Fruit fly (Drosophila melanogaster) whole organism, embryonic: Measurements from ENCODE around the gene loj.

Source experiments
- Asciz ChIP-seq: fragments of 200-800 bp; sonication (Bioruptor generic); optimal IDR thresholded peaks from 2 replicates; lab custom pipeline; 2017; ENCODE audit warnings: missing biosample characterization, mild to moderate bottlenecking, missing genetic modification characterization, missing genetic modification reagents
- CG10267 ChIP-seq: fragments of 200-800 bp; sonication (Bioruptor generic); optimal IDR thresholded peaks from 2 replicates; lab custom pipeline; 2018; ENCODE audit warnings: missing biosample characterization, mild to moderate bottlenecking, missing genetic modification characterization, moderate library complexity
- CG10431 ChIP-seq: fragments of 200-800 bp; sonication (Bioruptor generic); optimal IDR thresholded peaks from 3 replicates; lab custom pipeline; 2018; ENCODE audit warnings: missing biosample characterization, mild to moderate bottlenecking, missing genetic modification characterization
- CG12236 ChIP-seq: fragments of 200-800 bp; sonication (Bioruptor generic); optimal IDR thresholded peaks from 2 replicates; lab custom pipeline; 2016; ENCODE audit warnings: missing biosample characterization, missing genetic modification characterization
- CG12659 ChIP-seq: fragments of 200-800 bp; sonication (Bioruptor generic); optimal IDR thresholded peaks from 3 replicates; lab custom pipeline; 2017; ENCODE audit warnings: mild to moderate bottlenecking, missing biosample characterization, missing genetic modification reagents, missing genetic modification characterization
- CG13624 ChIP-seq: fragments of 200-800 bp; sonication (Bioruptor generic); optimal IDR thresholded peaks from 2 replicates; lab custom pipeline; 2016; ENCODE audit warnings: missing biosample characterization, missing genetic modification characterization
- CG14710 ChIP-seq: fragments of 200-800 bp; sonication (Bioruptor generic); optimal IDR thresholded peaks from 3 replicates; lab custom pipeline; 2019; ENCODE audit warnings: missing biosample characterization, mild to moderate bottlenecking, missing genetic modification characterization, moderate library complexity
- CG17359 ChIP-seq: fragments of 200-800 bp; sonication (Bioruptor generic); optimal IDR thresholded peaks from 3 replicates; lab custom pipeline; 2018; ENCODE audit warnings: missing biosample characterization, mild to moderate bottlenecking, missing genetic modification characterization, moderate library complexity
- CG17385 ChIP-seq: fragments of 200-800 bp; sonication (Bioruptor generic); optimal IDR thresholded peaks from 3 replicates; lab custom pipeline; 2018; ENCODE audit warnings: missing biosample characterization, mild to moderate bottlenecking, missing genetic modification characterization
- CG18262 ChIP-seq: fragments of 200-800 bp; optimal IDR thresholded peaks from 3 replicates; lab custom pipeline; 2019; ENCODE audit warnings: missing biosample characterization, mild to moderate bottlenecking, missing genetic modification characterization, moderate library complexity
- CG18599 ChIP-seq: fragments of 200-800 bp; sonication (Bioruptor generic); optimal IDR thresholded peaks from 3 replicates; lab custom pipeline; 2017; ENCODE audit warnings: missing biosample characterization, missing genetic modification characterization, mild to moderate bottlenecking, moderate library complexity, missing genetic modification reagents
- CG30403 ChIP-seq: fragments of 200-800 bp; sonication (Bioruptor generic); optimal IDR thresholded peaks from 3 replicates; lab custom pipeline; 2016; ENCODE audit warnings: missing biosample characterization, missing genetic modification characterization
- CG30431 ChIP-seq: fragments of 200-800 bp; sonication (Bioruptor generic); optimal IDR thresholded peaks from 2 replicates; lab custom pipeline; 2017; ENCODE audit warnings: missing biosample characterization, missing genetic modification characterization
- CG31441 ChIP-seq: fragments of 200-800 bp; sonication (Bioruptor generic); IDR thresholded peaks from 2 replicates; pipeline ENCODE4 v1.3.6; 2022; ENCODE audit warnings: missing biosample characterization, missing genetic modification characterization
- CG4360 ChIP-seq: fragments of 200-800 bp; sonication (Bioruptor generic); IDR thresholded peaks from 2 replicates; pipeline ENCODE4 v1.3.6; 2022; ENCODE audit warnings: missing biosample characterization, missing genetic modification characterization
- CG4424 ChIP-seq: fragments of 200-800 bp; sonication (Bioruptor generic); optimal IDR thresholded peaks from 3 replicates; lab custom pipeline; 2016; ENCODE audit warnings: missing biosample characterization, missing genetic modification characterization
- CG7839 ChIP-seq: fragments of 200-800 bp; sonication (Bioruptor generic); optimal IDR thresholded peaks from 3 replicates; lab custom pipeline; 2018; ENCODE audit warnings: missing biosample characterization, mild to moderate bottlenecking, missing genetic modification characterization, moderate library complexity
- CG8478 ChIP-seq: fragments of >200 bp; optimal IDR thresholded peaks from 2 replicates; lab custom pipeline; 2018
- CG8924 ChIP-seq: fragments of 200-800 bp; optimal IDR thresholded peaks from 3 replicates; lab custom pipeline; 2019; ENCODE audit warnings: missing biosample characterization, mild to moderate bottlenecking, missing genetic modification characterization, moderate library complexity
- CG9727 ChIP-seq: fragments of 200-800 bp; sonication (Bioruptor generic); optimal IDR thresholded peaks from 3 replicates; lab custom pipeline; 2017; ENCODE audit warnings: missing biosample characterization, mild to moderate bottlenecking, missing genetic modification characterization
- Camta ChIP-seq: fragments of 200-800 bp; sonication (Bioruptor generic); optimal IDR thresholded peaks from 2 replicates; lab custom pipeline; 2016; ENCODE audit warnings: missing biosample characterization, missing genetic modification characterization
- CoRest ChIP-seq: fragments of 200-800 bp; sonication (Bioruptor generic); optimal IDR thresholded peaks from 3 replicates; lab custom pipeline; 2018; ENCODE audit warnings: missing biosample characterization, mild to moderate bottlenecking, missing genetic modification characterization, moderate library complexity
- D19A ChIP-seq: fragments of 200-800 bp; optimal IDR thresholded peaks from 3 replicates; lab custom pipeline; 2019; ENCODE audit warnings: missing biosample characterization, mild to moderate bottlenecking, missing genetic modification characterization, moderate library complexity
- E2f2 ChIP-seq: fragments of 200-800 bp; sonication (Bioruptor generic); IDR thresholded peaks from 2 replicates; pipeline ENCODE4 v1.3.6; 2022; ENCODE audit warnings: missing biosample characterization, missing genetic modification characterization
- Ets65A ChIP-seq: fragments of 200-800 bp; sonication (Bioruptor generic); peaks from one replicate; lab custom pipeline; 2016; ENCODE audit warnings: missing biosample characterization, missing genetic modification characterization
- NfI ChIP-seq: fragments of 200-800 bp; sonication (Bioruptor generic); optimal IDR thresholded peaks from 3 replicates; lab custom pipeline; 2018; ENCODE audit warnings: missing biosample characterization, mild to moderate bottlenecking, missing genetic modification characterization, moderate library complexity
- PHDP ChIP-seq: fragments of 200-800 bp; sonication (Bioruptor generic); optimal IDR thresholded peaks from 3 replicates; lab custom pipeline; 2018; ENCODE audit warnings: missing biosample characterization, mild to moderate bottlenecking, missing genetic modification characterization, moderate library complexity
- Side ChIP-seq: fragments of 200-800 bp; sonication (Bioruptor generic); optimal IDR thresholded peaks from 2 replicates; lab custom pipeline; 2016; ENCODE audit warnings: missing biosample characterization, missing genetic modification characterization
- Sox100B ChIP-seq: fragments of 200-800 bp; sonication (Bioruptor generic); optimal IDR thresholded peaks from 3 replicates; lab custom pipeline; 2018; ENCODE audit warnings: missing biosample characterization, mild to moderate bottlenecking, missing genetic modification characterization
- Ssrp ChIP-seq: fragments of 200-800 bp; sonication (Bioruptor generic); optimal IDR thresholded peaks from 2 replicates; lab custom pipeline; 2018; ENCODE audit warnings: missing biosample characterization, mild to moderate bottlenecking, missing genetic modification characterization, moderate library complexity
- Trl ChIP-seq, 3 experiments: fragments of >200 bp in 2 of 3; fragments of 200-800 bp in 1 of 3; sonication (Bioruptor generic) in 1 of 3; optimal IDR thresholded peaks; 2 replicates in 1 of 3; 3 replicates in 2 of 3; lab custom pipeline; 2016 to 2017; ENCODE audit warnings: missing biosample characterization in 1 of 3, missing genetic modification characterization in 1 of 3
- Xrp1 ChIP-seq: fragments of 200-800 bp; sonication (Bioruptor generic); IDR thresholded peaks from 2 replicates; pipeline ENCODE4 v1.3.6; 2022; ENCODE audit warnings: missing biosample characterization, missing genetic modification characterization
- ac ChIP-seq: fragments of 200-800 bp; sonication (Bioruptor generic); optimal IDR thresholded peaks from 3 replicates; lab custom pipeline; 2017; ENCODE audit warnings: missing biosample characterization, mild to moderate bottlenecking, missing genetic modification characterization
- az2 ChIP-seq: fragments of 200-800 bp; sonication (Bioruptor generic); optimal IDR thresholded peaks from 3 replicates; lab custom pipeline; 2016; ENCODE audit warnings: missing biosample characterization, missing genetic modification characterization
- bsh ChIP-seq, 2 experiments: fragments of 200-800 bp; sonication (Bioruptor generic); optimal IDR thresholded peaks; 2 replicates each; lab custom pipeline; 2017 to 2018; ENCODE audit warnings: mild to moderate bottlenecking in 2 of 2, missing biosample characterization in 2 of 2, missing genetic modification characterization in 2 of 2, moderate library complexity in 1 of 2
- crp ChIP-seq, 2 experiments: fragments of 200-800 bp; sonication (Bioruptor generic); optimal IDR thresholded peaks; 2 replicates in 1 of 2; 3 replicates in 1 of 2; lab custom pipeline; 2017; ENCODE audit warnings: missing biosample characterization in 2 of 2, missing genetic modification characterization in 2 of 2, mild to moderate bottlenecking in 1 of 2, moderate library complexity in 1 of 2
- cwo ChIP-seq: fragments of 200-800 bp; sonication (Bioruptor generic); optimal IDR thresholded peaks from 3 replicates; lab custom pipeline; 2017; ENCODE audit warnings: missing biosample characterization, missing genetic modification characterization, mild to moderate bottlenecking, moderate library complexity, missing genetic modification reagents
- dmrt99B ChIP-seq: fragments of 200-800 bp; sonication (Bioruptor generic); optimal IDR thresholded peaks from 2 replicates; lab custom pipeline; 2018; ENCODE audit warnings: missing biosample characterization, mild to moderate bottlenecking, missing genetic modification characterization, moderate library complexity
- emc ChIP-seq: fragments of 200-800 bp; sonication (Bioruptor generic); optimal IDR thresholded peaks from 2 replicates; lab custom pipeline; 2016; ENCODE audit warnings: missing biosample characterization, missing genetic modification characterization
- gem ChIP-seq: fragments of 200-800 bp; sonication (Bioruptor generic); optimal IDR thresholded peaks from 2 replicates; lab custom pipeline; 2019; ENCODE audit warnings: missing biosample characterization, mild to moderate bottlenecking, missing genetic modification characterization, moderate library complexity
- grau ChIP-seq: fragments of 200-800 bp; optimal IDR thresholded peaks from 3 replicates; lab custom pipeline; 2019; ENCODE audit warnings: missing biosample characterization, mild to moderate bottlenecking, missing genetic modification characterization, moderate library complexity
- gsb-n ChIP-seq: fragments of 200-800 bp; sonication (Bioruptor generic); optimal IDR thresholded peaks from 3 replicates; lab custom pipeline; 2018; ENCODE audit warnings: missing biosample characterization, mild to moderate bottlenecking, missing genetic modification characterization
- lab ChIP-seq: fragments of 200-800 bp; sonication (Bioruptor generic); optimal IDR thresholded peaks from 3 replicates; lab custom pipeline; 2017; ENCODE audit warnings: missing biosample characterization, missing genetic modification characterization, mild to moderate bottlenecking, moderate library complexity, missing genetic modification reagents
- lola ChIP-seq, 3 experiments: fragments of >200 bp in 2 of 3; fragments of 200-800 bp in 1 of 3; sonication (Bioruptor generic) in 1 of 3; optimal IDR thresholded peaks; 2 replicates each; lab custom pipeline; 2017 to 2019; ENCODE audit warnings: missing biosample characterization in 3 of 3, missing genetic modification characterization in 3 of 3, mild to moderate bottlenecking in 1 of 3, moderate library complexity in 1 of 3
- nmo ChIP-seq: fragments of 200-800 bp; sonication (Bioruptor generic); optimal IDR thresholded peaks from 2 replicates; lab custom pipeline; 2018; ENCODE audit warnings: missing biosample characterization, mild to moderate bottlenecking, missing genetic modification characterization, moderate library complexity
- phol ChIP-seq: fragments of 200-800 bp; sonication (Bioruptor generic); optimal IDR thresholded peaks from 3 replicates; lab custom pipeline; 2018; ENCODE audit warnings: missing biosample characterization, mild to moderate bottlenecking, missing genetic modification characterization, moderate library complexity
- rib ChIP-seq: fragments of 200-800 bp; sonication (Bioruptor generic); IDR thresholded peaks from 2 replicates; pipeline ENCODE4 v1.3.6; 2022; ENCODE audit warnings: missing biosample characterization, missing genetic modification characterization
- sqz ChIP-seq: fragments of 200-800 bp; sonication (Bioruptor generic); optimal IDR thresholded peaks from 3 replicates; lab custom pipeline; 2018; ENCODE audit warnings: missing biosample characterization, mild to moderate bottlenecking, missing genetic modification characterization
- trem ChIP-seq: fragments of 200-800 bp; optimal IDR thresholded peaks from 3 replicates; lab custom pipeline; 2019; ENCODE audit warnings: missing biosample characterization, mild to moderate bottlenecking, missing genetic modification characterization, moderate library complexity

Gene loj

DNA sequence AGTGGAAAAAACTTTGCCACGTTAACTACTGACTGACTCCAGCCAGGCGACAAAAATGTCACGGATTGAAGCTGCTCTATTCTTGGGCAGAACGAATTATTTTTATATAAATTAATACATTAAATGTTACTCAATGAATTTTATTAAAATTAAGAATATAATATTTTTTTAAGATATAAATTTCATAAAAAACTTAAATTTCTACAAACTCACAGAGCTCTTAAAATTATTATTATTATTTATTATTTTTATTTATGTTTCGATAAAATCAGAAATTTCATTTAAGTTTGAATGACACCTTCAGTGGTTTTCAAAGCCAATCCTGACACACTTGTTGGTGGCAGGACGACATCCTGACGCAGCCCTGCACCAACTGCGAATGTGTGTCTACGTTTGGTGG is 9.6 kb upstream of the loj start (continued):
- TF ChIP-seq Sox100B (GFP tag; lab: Kevin White, UChicago) (peak; percentile 50), CG30403 (peak; percentile 15), emc (GFP tag; lab: Kevin White, UChicago) (no peak), trem (tag; lab: Kevin White, UChicago) (peak; percentile 29), gsb-n (tag; lab: Kevin White, UChicago) (peak; percentile 20), NfI (peak; percentile 16), CG8478 (no peak), cwo (GFP tag; lab: Kevin White, UChicago) (peak; percentile 12), CG9727 (GFP tag; lab: Kevin White, UChicago) (peak; percentile 28), CG4424 (GFP tag; lab: Kevin White, UChicago) (peak; percentile 11), Xrp1 (GFP tag; lab: Robert Waterston, UW) (0 out of 2 replicates have a peak, but pooled peaks have one; percentile 23), CG18599 (GFP tag; lab: Kevin White, UChicago) (peak; percentile 68), rib (GFP tag; lab: Robert Waterston, UW) (no peak), D19A (peak; percentile 50), CG4360 (GFP tag; lab: Robert Waterston, UW) (peak; percentile 30; the same call in 1 of the 2 replicates), gem (tag; lab: Kevin White, UChicago) (peak; percentile 63), ac (GFP tag; lab: Kevin White, UChicago) (no peak), CG7839 (tag; lab: Kevin White, UChicago) (peak; percentile 50), phol (peak; percentile 17), CG10267 (peak; percentile 31), dmrt99B (tag; lab: Kevin White, UChicago) (peak; percentile 50), PHDP (peak; percentile 29), CG8924 (tag; lab: Kevin White, UChicago) (peak; percentile 41), E2f2 (no peak), lola (GFP tag; optimal IDR thresholded peaks at IDR 0.05; lab: Kevin White, UChicago) (peak in 1 of 3 experiments; percentile 38), nmo (GFP tag; lab: Kevin White, UChicago) (peak; percentile 17), Trl (optimal IDR thresholded peaks at IDR 0.05; lab: Kevin White, UChicago) (no peak), Trl (GFP tag; optimal IDR thresholded peaks at IDR 0.05; lab: Kevin White, UChicago) (no peak), sqz (peak; percentile 23), CG10431 (GFP tag; lab: Kevin White, UChicago) (no peak), Ssrp (tag; lab: Kevin White, UChicago) (peak; percentile 5), CG31441 (peak; percentile 55; the same call in 1 of the 2 replicates), CG17385 (peak; percentile 9), CG17359 (tag; lab: Kevin White, UChicago) (peak; percentile 6), bsh (GFP tag; optimal IDR thresholded peaks at IDR 0.05; lab: Kevin White, UChicago) (peak in 1 of 2 experiments; percentile 70), CG12659 (GFP tag; lab: Kevin White, UChicago) (peak; percentile 9), CG30431 (GFP tag; lab: Kevin White, UChicago) (no peak), CoRest (tag; lab: Kevin White, UChicago) (peak; percentile 15), CG12236 (no peak), Camta (GFP tag; lab: Kevin White, UChicago) (no peak), Side (no peak), Ets65A (GFP tag; lab: Kevin White, UChicago) (no peak), CG18262 (peak; percentile 50), lab (peak; percentile 7), grau (tag; lab: Kevin White, UChicago) (peak; percentile 48), CG13624 (GFP tag; lab: Kevin White, UChicago) (no peak), CG14710 (peak; percentile 19), az2 (peak; percentile 13), crp (GFP tag; optimal IDR thresholded peaks at IDR 0.05; lab: Kevin White, UChicago) (no peak), Asciz (peak; percentile 3)
